Worm (Caenorhabditis elegans) whole organism, L4 larva: ENCODE results near the gene phy-4.
A peak's percentile ranks its signal among the peaks of the same experiment; 100 is the strongest.

Experiments
- F26F4.8 ChIP-seq: fragments of 200-800 bp; sonication (Bioruptor generic); conservative IDR thresholded peaks from 2 replicates; pipeline ENCODE4 v1.3.6; 2022; ENCODE audit warnings: missing genetic modification characterization, missing compliant biosample characterization
- R02D3.7 ChIP-seq: fragments of 150-350 bp; sonication (generic microtip); optimal IDR thresholded peaks from 3 replicates; lab custom pipeline; 2014; ENCODE audit warnings: missing biosample characterization, missing genetic modification characterization
- Y105C5A.15 ChIP-seq: fragments of 200-800 bp; sonication (Bioruptor generic); IDR thresholded peaks from 2 replicates; pipeline ENCODE4 v1.3.6; 2022; ENCODE audit warnings: missing genetic modification characterization, missing compliant biosample characterization
- ama-1 ChIP-seq: fragments of 150-350 bp; optimal IDR thresholded peaks from 2 replicates; lab custom pipeline; 2014; ENCODE audit warnings: inconsistent platforms, mixed read lengths
- attf-4 ChIP-seq: sonication (generic microtip); optimal IDR thresholded peaks from 3 replicates; lab custom pipeline; 2017; ENCODE audit warnings: missing biosample characterization, missing genetic modification characterization
- ceh-44 ChIP-seq: fragments of 200-800 bp; sonication (Bioruptor generic); IDR thresholded peaks from 2 replicates; pipeline ENCODE4 v1.3.6; 2022; ENCODE audit warnings: missing genetic modification reagents, missing genetic modification characterization, missing compliant biosample characterization
- ctbp-1 ChIP-seq: fragments of 200-800 bp; sonication (Bioruptor generic); IDR thresholded peaks from 2 replicates; pipeline ENCODE4 v1.3.6; 2022; ENCODE audit warnings: missing genetic modification reagents, missing genetic modification characterization, missing compliant biosample characterization
- daf-8 ChIP-seq: fragments of 200-800 bp; sonication (Bioruptor generic); IDR thresholded peaks from 2 replicates; pipeline ENCODE4 v1.3.6; 2022; ENCODE audit warnings: missing genetic modification characterization, missing compliant biosample characterization
- dmd-6 ChIP-seq: fragments of 200-800 bp; sonication (Bioruptor generic); IDR thresholded peaks from 2 replicates; pipeline ENCODE4 v1.3.6; 2022; ENCODE audit warnings: missing genetic modification reagents, missing genetic modification characterization, missing compliant biosample characterization
- egl-27 ChIP-seq: sonication (generic microtip); optimal IDR thresholded peaks from 3 replicates; lab custom pipeline; 2017; ENCODE audit warnings: missing biosample characterization, missing genetic modification reagents, missing genetic modification characterization
- egl-43 ChIP-seq: fragments of 200-800 bp; sonication (Bioruptor generic); IDR thresholded peaks from 2 replicates; pipeline ENCODE4 v1.3.6; 2022; ENCODE audit warnings: missing genetic modification reagents, missing genetic modification characterization, missing compliant biosample characterization
- hif-1 ChIP-seq, 2 experiments: sonication (generic microtip); optimal IDR thresholded peaks; 2 replicates each; lab custom pipeline; 2016 to 2017; ENCODE audit warnings: missing compliant biosample characterization in 2 of 2, missing genetic modification characterization in 2 of 2, missing genetic modification reagents in 2 of 2, missing genotype in 2 of 2, mild to moderate bottlenecking in 1 of 2
- hlh-11 ChIP-seq: fragments of 200-800 bp; sonication (Bioruptor generic); optimal IDR thresholded peaks from 2 replicates; lab custom pipeline; 2018; ENCODE audit warnings: mild to moderate bottlenecking, missing genetic modification characterization, missing compliant biosample characterization
- hmg-1.1 ChIP-seq: fragments of 200-800 bp; sonication (Bioruptor generic); IDR thresholded peaks from 2 replicates; pipeline ENCODE4 v1.3.6; 2022; ENCODE audit warnings: missing genetic modification reagents, missing genetic modification characterization, missing compliant biosample characterization
- lin-1 ChIP-seq: fragments of 200-800 bp; sonication (Bioruptor generic); IDR thresholded peaks from 2 replicates; pipeline ENCODE4 v1.3.6; 2022; ENCODE audit warnings: missing genetic modification reagents, missing genetic modification characterization, missing compliant biosample characterization
- lin-13 ChIP-seq: fragments of 150-350 bp; optimal IDR thresholded peaks from 2 replicates; lab custom pipeline; 2014; ENCODE audit warnings: missing biosample characterization, missing genetic modification reagents, missing genetic modification characterization
- lin-15B ChIP-seq: fragments of 150-350 bp; sonication (generic microtip); optimal IDR thresholded peaks from 3 replicates; lab custom pipeline; 2014; ENCODE audit warnings: missing biosample characterization, missing genetic modification characterization
- lin-39 ChIP-seq: fragments of 150-350 bp; optimal IDR thresholded peaks from 2 replicates; lab custom pipeline; 2014; ENCODE audit warnings: missing biosample characterization, missing genetic modification reagents, missing genetic modification characterization
- mdt-29 ChIP-seq: fragments of 200-800 bp; sonication (Bioruptor generic); IDR thresholded peaks from 2 replicates; pipeline ENCODE4 v1.3.6; 2022; ENCODE audit warnings: missing genetic modification reagents, missing genetic modification characterization, missing compliant biosample characterization
- mep-1 ChIP-seq: fragments of 150-350 bp; sonication (generic microtip); optimal IDR thresholded peaks from 3 replicates; lab custom pipeline; 2014; ENCODE audit warnings: missing biosample characterization, missing genetic modification characterization
- nhr-10 ChIP-seq: fragments of 150-350 bp; optimal IDR thresholded peaks from 2 replicates; lab custom pipeline; 2014; ENCODE audit warnings: missing biosample characterization, missing genetic modification characterization
- nhr-102 ChIP-seq: sonication (generic microtip); optimal IDR thresholded peaks from 2 replicates; lab custom pipeline; 2016; ENCODE audit warnings: mild to moderate bottlenecking, missing genetic modification characterization, moderate library complexity, missing compliant biosample characterization
- nhr-11 ChIP-seq: fragments of 150-350 bp; optimal IDR thresholded peaks from 2 replicates; lab custom pipeline; 2014; ENCODE audit warnings: missing biosample characterization, missing genetic modification characterization
- nhr-111 ChIP-seq: fragments of 200-800 bp; sonication (Bioruptor generic); optimal IDR thresholded peaks from 2 replicates; lab custom pipeline; 2018; ENCODE audit warnings: mild to moderate bottlenecking, missing genetic modification characterization, missing compliant biosample characterization
- nhr-25 ChIP-seq: sonication (generic microtip); optimal IDR thresholded peaks from 2 replicates; lab custom pipeline; 2017; ENCODE audit warnings: missing genetic modification characterization, mild to moderate bottlenecking, missing compliant biosample characterization, antibody characterized with exemption, moderate library complexity, borderline replicate concordance; ENCODE audit not compliant: insufficient read depth
- nhr-28 ChIP-seq: fragments of 150-350 bp; optimal IDR thresholded peaks from 2 replicates; lab custom pipeline; 2014; ENCODE audit warnings: missing biosample characterization, missing genetic modification characterization
- nhr-41 ChIP-seq: fragments of 200-800 bp; sonication (Bioruptor generic); IDR thresholded peaks from 2 replicates; pipeline ENCODE4 v1.3.6; 2022; ENCODE audit warnings: missing genetic modification reagents, missing genetic modification characterization, missing compliant biosample characterization
- nhr-76 ChIP-seq: fragments of 150-350 bp; optimal IDR thresholded peaks from 2 replicates; lab custom pipeline; 2014; ENCODE audit warnings: missing biosample characterization, missing genetic modification characterization
- php-3 ChIP-seq: fragments of 200-800 bp; sonication (Bioruptor generic); IDR thresholded peaks from 2 replicates; pipeline ENCODE4 v1.3.6; 2022; ENCODE audit warnings: missing genetic modification reagents, missing genetic modification characterization, missing compliant biosample characterization
- pqm-1 ChIP-seq: sonication (generic microtip); optimal IDR thresholded peaks from 2 replicates; lab custom pipeline; 2017; ENCODE audit warnings: missing biosample characterization, missing genetic modification characterization
- saeg-2 ChIP-seq: fragments of 200-800 bp; sonication (Bioruptor generic); IDR thresholded peaks from 2 replicates; pipeline ENCODE4 v1.3.6; 2022; ENCODE audit warnings: missing genetic modification reagents, missing genetic modification characterization, missing compliant biosample characterization
- set-16 ChIP-seq: fragments of 200-800 bp; sonication (Bioruptor generic); IDR thresholded peaks from 2 replicates; pipeline ENCODE4 v1.3.6; 2022; ENCODE audit warnings: missing genetic modification reagents, missing genetic modification characterization, missing compliant biosample characterization
- skn-1 ChIP-seq: fragments of 150-350 bp; optimal IDR thresholded peaks from 2 replicates; lab custom pipeline; 2014; ENCODE audit warnings: missing biosample characterization, missing genetic modification characterization
- unc-39 ChIP-seq: sonication (generic microtip); optimal IDR thresholded peaks from 2 replicates; lab custom pipeline; 2017; ENCODE audit warnings: missing biosample characterization, missing genetic modification characterization
- unc-62 ChIP-seq, 3 experiments: fragments of 150-350 bp in 1 of 3; sonication (generic microtip); optimal IDR thresholded peaks in 2 of 3; peaks in 1 of 3; 1 replicate in 1 of 3; 2 replicates in 2 of 3; lab custom pipeline; 2014 to 2017; ENCODE audit warnings: missing biosample characterization in 3 of 3, missing genetic modification characterization in 3 of 3, missing genetic modification reagents in 3 of 3, missing genotype in 1 of 3
- ztf-11 ChIP-seq: fragments of 150-350 bp; optimal IDR thresholded peaks from 2 replicates; lab custom pipeline; 2014; ENCODE audit warnings: missing biosample characterization, missing genetic modification characterization

Gene phy-4

ce11 chrV:19513552-19513951 lies at the start of gene phy-4:
TSS of gene phy-4 (minus strand) at chrV:19513652.
- TF ChIP-seq unc-39 (no peak), nhr-11 (no peak), nhr-10 (tag; lab: Kevin White, UChicago) (no peak), Y105C5A.15 (no peak), lin-1 (GFP tag; lab: Robert Waterston, UW) (no peak), egl-27 (tag; lab: Kevin White, UChicago) (no peak), nhr-102 (tag; lab: Kevin White, UChicago) (no peak), nhr-76 (tag; lab: Kevin White, UChicago) (no peak), ceh-44 (GFP tag; lab: Robert Waterston, UW) (no peak), php-3 (GFP tag; lab: Robert Waterston, UW) (no peak), hlh-11 (tag; lab: Kevin White, UChicago) (no peak), attf-4 (tag; lab: Kevin White, UChicago) (no peak), mdt-29 (no peak), unc-62 (GFP tag; optimal IDR thresholded peaks at IDR 0.05 in 1 of 2; lab: Kevin White, UChicago) (no peak), unc-62 (tag; optimal IDR thresholded peaks at IDR 0.05; lab: Kevin White, UChicago) (no peak), ctbp-1 (no peak), lin-15B (tag; lab: Kevin White, UChicago) (no peak), nhr-25 (tag; lab: Kevin White, UChicago) (no peak), ama-1 (no peak), lin-39 (no peak)

ce11 chrV:19555869-19556268 lies 42.4 kb upstream of the phy-4 start, which contains the start of gene oac-1:
TSS of gene oac-1 (minus strand) at chrV:19555969.
- no peak for TF ChIP-seq ctbp-1

- TF ChIP-seq lin-1 (GFP tag; lab: Robert Waterston, UW) (no peak), F26F4.8 (0 out of 2 replicates have a peak, but pooled peaks have one; percentile 35), set-16 (peak; percentile 88), egl-43 (GFP tag; lab: Robert Waterston, UW) (0 out of 2 replicates have a peak, but pooled peaks have one; percentile 8)
Measured at ce11 chrV:19555350-19555749, 41.9 kb upstream of the phy-4 start.

ce11 chrV:19550294-19550693 lies 36.8 kb upstream of the phy-4 start:
- no peak for TF ChIP-seq skn-1
- TF ChIP-seq ztf-11 (tag; lab: Kevin White, UChicago), result no peak
- TF ChIP-seq nhr-76 (tag; lab: Kevin White, UChicago), result no peak
- TF ChIP-seq mep-1 (tag; lab: Kevin White, UChicago), result peak; percentile 5
- TF ChIP-seq lin-13, result peak; percentile 45
- no peak for TF ChIP-seq R02D3.7 (tag; lab: Kevin White, UChicago)
- no peak for TF ChIP-seq saeg-2
- TF ChIP-seq dmd-6 (GFP tag; lab: Robert Waterston, UW), result no peak
- no peak for TF ChIP-seq hif-1 (tag; optimal IDR thresholded peaks at IDR 0.05; lab: Kevin White, UChicago)
- no peak for TF ChIP-seq lin-39
- no peak for TF ChIP-seq nhr-111 (GFP tag; lab: Kevin White, UChicago)
- TF ChIP-seq nhr-41 (GFP tag; lab: Robert Waterston, UW), result no peak
- no peak for TF ChIP-seq hmg-1.1 (GFP tag; lab: Robert Waterston, UW)
- TF ChIP-seq set-16, result no peak
- peak; percentile 88 for TF ChIP-seq nhr-28 (tag; lab: Kevin White, UChicago)
- no peak for TF ChIP-seq pqm-1 (tag; lab: Kevin White, UChicago)
- no peak for TF ChIP-seq unc-62 (GFP tag; optimal IDR thresholded peaks at IDR 0.05 in 1 of 2; lab: Kevin White, UChicago)
- TF ChIP-seq unc-62 (tag; optimal IDR thresholded peaks at IDR 0.05; lab: Kevin White, UChicago), result no peak
- TF ChIP-seq lin-15B (tag; lab: Kevin White, UChicago), result no peak
- no peak for TF ChIP-seq daf-8
- no peak for TF ChIP-seq lin-1 (GFP tag; lab: Robert Waterston, UW)
